Worm (Caenorhabditis elegans): ENCODE results near the gene ets-5.
A peak's percentile ranks its signal among the peaks of the same experiment; 100 is the strongest.

ets-5 gene

ce11 chrX:5085465-5085864 is 1.1 kb upstream of the ets-5 start (continued):
- TF ChIP-seq pbrm-1 (GFP tag; IDR thresholded peaks at IDR 0.05) (peak; percentile 92), attf-3 (GFP tag; conservative IDR thresholded peaks at IDR 0.05) (peak; percentile 50; the same call in 1 of the 2 replicates), mes-4 (tag; optimal IDR thresholded peaks at IDR 0.05) (peak; percentile 70), chd-7 (tag; optimal IDR thresholded peaks at IDR 0.05) (peak; percentile 92), ceh-58 (GFP tag; IDR thresholded peaks at IDR 0.05) (peak; percentile 84; the same call in 1 of the 2 replicates), F57C9.4 (tag; optimal IDR thresholded peaks at IDR 0.05) (peak; percentile 56), zim-3 (tag; optimal IDR thresholded peaks at IDR 0.05) (peak; percentile 85), nfya-1 (tag; optimal IDR thresholded peaks at IDR 0.05; ENCODE audit: borderline replicate concordance, insufficient read depth) (no peak), ceh-79 (tag; optimal IDR thresholded peaks at IDR 0.05) (peak; percentile 66), snpc-3.4 (tag; optimal IDR thresholded peaks at IDR 0.05) (peak; percentile 68), nhr-90 (tag; optimal IDR thresholded peaks at IDR 0.05) (peak; percentile 89), gei-17 (GFP tag; optimal IDR thresholded peaks at IDR 0.05) (peak; percentile 79), fkh-3 (tag; optimal IDR thresholded peaks at IDR 0.05) (peak; percentile 74), T26A5.8 (tag; optimal IDR thresholded peaks at IDR 0.05) (no peak), lag-1 (GFP tag; IDR thresholded peaks at IDR 0.05) (no peak), sptf-2 (GFP tag; optimal IDR thresholded peaks at IDR 0.05) (peak; percentile 54), unc-62 (GFP tag; optimal IDR thresholded peaks at IDR 0.05) (no peak), Y53F4B.3 (GFP tag; IDR thresholded peaks at IDR 0.05) (no peak), dpl-1 (GFP tag; optimal IDR thresholded peaks at IDR 0.05) (peak; percentile 23), dpff-1 (tag; optimal IDR thresholded peaks at IDR 0.05) (no peak), egl-44 (GFP tag; IDR thresholded peaks at IDR 0.05) (peak; percentile 76; the same call in 1 of the 2 replicates), cebp-2 (GFP tag; IDR thresholded peaks at IDR 0.05) (peak; percentile 96), Y67H2A.10 (GFP tag; conservative IDR thresholded peaks at IDR 0.05) (0 out of 2 replicates have a peak, but pooled peaks have one; percentile 12), tbx-9 (tag; optimal IDR thresholded peaks at IDR 0.05; ENCODE audit: borderline replicate concordance) (peak; percentile 27), rec-8 (tag; optimal IDR thresholded peaks at IDR 0.05) (peak; percentile 64 to 93), B0336.3 (GFP tag; IDR thresholded peaks at IDR 0.05) (peak; percentile 71; the same call in 1 of the 2 replicates), Y79H2A.3 (GFP tag; conservative IDR thresholded peaks at IDR 0.05) (no peak), repo-1 (tag; optimal IDR thresholded peaks at IDR 0.05) (peak; percentile 91), F52B5.7 (tag; optimal IDR thresholded peaks at IDR 0.05) (peak; percentile 83), nhr-27 (tag; optimal IDR thresholded peaks at IDR 0.05) (peak; percentile 52), lin-35 (GFP tag; optimal IDR thresholded peaks at IDR 0.05) (peak in 1 of 3 experiments; percentile 82), tbp1 (GFP tag; optimal IDR thresholded peaks at IDR 0.05) (peak; percentile 96), F37B4.10 (GFP tag; IDR thresholded peaks at IDR 0.05) (no peak), let-607 (tag; optimal IDR thresholded peaks at IDR 0.05) (peak; percentile 65 to 81), nfyb-1 (GFP tag; IDR thresholded peaks at IDR 0.05) (peak; percentile 92), Y95B8A.8 (GFP tag; IDR thresholded peaks at IDR 0.05) (no peak; the same call in 1 of the 2 replicates), B0261.1 (tag; optimal IDR thresholded peaks at IDR 0.05) (peak; percentile 98), ztf-3 (GFP tag; optimal IDR thresholded peaks at IDR 0.05) (peak; percentile 76), rpc-1 (optimal IDR thresholded peaks at IDR 0.05) (peak; percentile 98), rpc-1 (tag; optimal IDR thresholded peaks at IDR 0.05) (peak; percentile 94), hlh-12 (tag; optimal IDR thresholded peaks at IDR 0.05) (no peak), him-1 (tag; optimal IDR thresholded peaks at IDR 0.05) (peak; percentile 79), Y53G8AR.9 (GFP tag; conservative IDR thresholded peaks at IDR 0.05) (no peak), die-1 (tag; optimal IDR thresholded peaks at IDR 0.05) (peak; percentile 93), madf-10 (tag; optimal IDR thresholded peaks at IDR 0.05) (peak; percentile 83), ceh-100 (GFP tag; IDR thresholded peaks at IDR 0.05) (no peak), hmg-20 (GFP tag; IDR thresholded peaks at IDR 0.05) (peak; percentile 64), K12H6.12 (tag; optimal IDR thresholded peaks at IDR 0.05) (peak; percentile 81), tlf-1 (GFP tag; optimal IDR thresholded peaks at IDR 0.05) (peak; percentile 60)

All from whole organism, young adult.